Worm (Caenorhabditis elegans) whole organism, young adult: ENCODE data around the gene oac-40.

Experiments
- B0019.2 ChIP-seq: fragments of 200-800 bp; sonication (Bioruptor generic); conservative IDR thresholded peaks from 2 replicates; pipeline ENCODE4 v1.3.6; 2022; ENCODE audit warnings: missing genetic modification reagents, missing genetic modification characterization, missing compliant biosample characterization
- B0035.1 ChIP-seq: sonication (generic microtip); optimal IDR thresholded peaks from 2 replicates; lab custom pipeline; 2016; ENCODE audit warnings: missing genetic modification characterization, mild to moderate bottlenecking, missing compliant biosample characterization, missing genotype, missing genetic modification reagents
- F10E7.11 ChIP-seq: sonication (generic microtip); optimal IDR thresholded peaks from 2 replicates; lab custom pipeline; 2017; ENCODE audit warnings: mild to moderate bottlenecking, missing genetic modification characterization, moderate library complexity, missing compliant biosample characterization
- F39B2.1 ChIP-seq: fragments of 200-800 bp; sonication (Bioruptor generic); IDR thresholded peaks from 2 replicates; pipeline ENCODE4 v1.3.6; 2022; ENCODE audit warnings: missing genetic modification reagents, missing genetic modification characterization, missing compliant biosample characterization
- F49E8.2 ChIP-seq: sonication (generic microtip); optimal IDR thresholded peaks from 3 replicates; lab custom pipeline; 2017; ENCODE audit warnings: missing genetic modification characterization, mild to moderate bottlenecking, missing compliant biosample characterization, antibody characterized with exemption, moderate library complexity; ENCODE audit not compliant: insufficient read depth
- F52B5.7 ChIP-seq: sonication (generic microtip); optimal IDR thresholded peaks from 2 replicates; lab custom pipeline; 2016; ENCODE audit warnings: mild to moderate bottlenecking, missing genetic modification characterization, missing compliant biosample characterization
- F57A8.1 ChIP-seq: fragments of 200-800 bp; sonication (Bioruptor generic); optimal IDR thresholded peaks from 2 replicates; lab custom pipeline; 2018; ENCODE audit warnings: mild to moderate bottlenecking, missing genetic modification characterization, moderate library complexity, missing compliant biosample characterization
- Y56A3A.18 ChIP-seq: fragments of 200-800 bp; sonication (Bioruptor generic); IDR thresholded peaks from 2 replicates; pipeline ENCODE4 v1.3.6; 2022; ENCODE audit warnings: missing genetic modification reagents, missing genetic modification characterization, missing compliant biosample characterization
- aptf-2 ChIP-seq: fragments of 200-800 bp; sonication (Bioruptor generic); conservative IDR thresholded peaks from 2 replicates; pipeline ENCODE4 v1.3.6; 2022; ENCODE audit warnings: missing genetic modification reagents, missing genetic modification characterization, missing compliant biosample characterization
- atf-7 ChIP-seq: sonication (generic microtip); optimal IDR thresholded peaks from 2 replicates; lab custom pipeline; 2017; ENCODE audit warnings: mild to moderate bottlenecking, missing genetic modification characterization, missing compliant biosample characterization
- attf-5 ChIP-seq: fragments of 200-800 bp; sonication (Bioruptor generic); optimal IDR thresholded peaks from 2 replicates; lab custom pipeline; 2018; ENCODE audit warnings: mild to moderate bottlenecking, missing genetic modification characterization, missing compliant biosample characterization
- bed-1 ChIP-seq: fragments of 200-800 bp; sonication (Bioruptor generic); IDR thresholded peaks from 2 replicates; pipeline ENCODE4 v1.3.6; 2022; ENCODE audit warnings: missing genetic modification reagents, missing genetic modification characterization, missing compliant biosample characterization
- bed-2 ChIP-seq: fragments of 200-800 bp; sonication (Bioruptor generic); IDR thresholded peaks from 2 replicates; pipeline ENCODE4 v1.3.6; 2022; ENCODE audit warnings: missing genetic modification reagents, missing genetic modification characterization, missing compliant biosample characterization
- cebp-2 ChIP-seq: fragments of 200-800 bp; sonication (Bioruptor generic); IDR thresholded peaks from 2 replicates; pipeline ENCODE4 v1.3.6; 2022; ENCODE audit warnings: missing genetic modification characterization, missing compliant biosample characterization
- ceh-27 ChIP-seq: fragments of 200-800 bp; sonication (Bioruptor generic); optimal IDR thresholded peaks from 2 replicates; lab custom pipeline; 2018; ENCODE audit warnings: mild to moderate bottlenecking, missing genetic modification characterization, moderate library complexity, missing compliant biosample characterization
- chd-7 ChIP-seq: sonication (generic microtip); optimal IDR thresholded peaks from 2 replicates; lab custom pipeline; 2016; ENCODE audit warnings: mild to moderate bottlenecking, missing genetic modification characterization, moderate library complexity, missing compliant biosample characterization
- die-1 ChIP-seq: sonication (generic microtip); optimal IDR thresholded peaks from 2 replicates; lab custom pipeline; 2016; ENCODE audit warnings: missing genotype, mild to moderate bottlenecking, missing genetic modification characterization, missing compliant biosample characterization
- dpff-1 ChIP-seq: sonication (generic microtip); optimal IDR thresholded peaks from 2 replicates; lab custom pipeline; 2017; ENCODE audit warnings: mild to moderate bottlenecking, missing genetic modification characterization, missing compliant biosample characterization
- dpl-1 ChIP-seq: fragments of 150-350 bp; optimal IDR thresholded peaks from 2 replicates; lab custom pipeline; 2014; ENCODE audit warnings: missing biosample characterization, missing genetic modification reagents, missing genetic modification characterization
- ekl-4 ChIP-seq: fragments of 200-800 bp; sonication (Bioruptor generic); IDR thresholded peaks from 2 replicates; pipeline ENCODE4 v1.3.6; 2022; ENCODE audit warnings: missing genetic modification reagents, missing genetic modification characterization, missing compliant biosample characterization
- fkh-3 ChIP-seq: sonication (generic microtip); optimal IDR thresholded peaks from 2 replicates; lab custom pipeline; 2016; ENCODE audit warnings: mild to moderate bottlenecking, missing genetic modification characterization, missing compliant biosample characterization
- hlh-12 ChIP-seq: sonication (generic microtip); optimal IDR thresholded peaks from 2 replicates; lab custom pipeline; 2016; ENCODE audit warnings: missing genetic modification characterization, missing compliant biosample characterization
- hlh-26 ChIP-seq: fragments of 200-800 bp; sonication (Bioruptor generic); conservative IDR thresholded peaks from 2 replicates; pipeline ENCODE4 v1.3.6; 2022; ENCODE audit warnings: missing genetic modification reagents, missing genetic modification characterization, missing compliant biosample characterization
- hrde-1 ChIP-seq: sonication (generic microtip); optimal IDR thresholded peaks from 2 replicates; lab custom pipeline; 2016; ENCODE audit warnings: missing genetic modification characterization, mild to moderate bottlenecking, missing compliant biosample characterization, moderate library complexity, missing genotype, missing genetic modification reagents, borderline replicate concordance
- lin-26 ChIP-seq: fragments of 200-800 bp; sonication (Bioruptor generic); IDR thresholded peaks from 2 replicates; pipeline ENCODE4 v1.3.6; 2022; ENCODE audit warnings: missing genetic modification reagents, missing genetic modification characterization, missing compliant biosample characterization
- madf-3 ChIP-seq: fragments of 200-800 bp; sonication (Bioruptor generic); IDR thresholded peaks from 2 replicates; pipeline ENCODE4 v1.3.6; 2022; ENCODE audit warnings: missing genetic modification reagents, missing genetic modification characterization, missing compliant biosample characterization
- nfyb-1 ChIP-seq: fragments of 200-800 bp; sonication (Bioruptor generic); IDR thresholded peaks from 2 replicates; pipeline ENCODE4 v1.3.6; 2022; ENCODE audit warnings: missing genetic modification reagents, missing genetic modification characterization, missing compliant biosample characterization
- nhr-27 ChIP-seq: fragments of 200-800 bp; sonication (Bioruptor generic); optimal IDR thresholded peaks from 2 replicates; lab custom pipeline; 2018; ENCODE audit warnings: mild to moderate bottlenecking, missing genetic modification characterization, moderate library complexity, missing compliant biosample characterization
- rcor-1 ChIP-seq: fragments of 200-800 bp; sonication (Bioruptor generic); IDR thresholded peaks from 2 replicates; pipeline ENCODE4 v1.3.6; 2022; ENCODE audit warnings: missing genetic modification reagents, missing genetic modification characterization, missing compliant biosample characterization
- rec-8 ChIP-seq, 2 experiments: sonication (generic microtip); optimal IDR thresholded peaks; 2 replicates each; lab custom pipeline; 2016; ENCODE audit warnings: mild to moderate bottlenecking in 2 of 2, missing genetic modification characterization in 2 of 2, missing genetic modification reagents in 2 of 2, missing genotype in 2 of 2, missing biosample characterization in 1 of 2, missing compliant biosample characterization in 1 of 2, moderate library complexity in 1 of 2
- sea-2 ChIP-seq: fragments of 200-800 bp; sonication (Bioruptor generic); IDR thresholded peaks from 2 replicates; pipeline ENCODE4 v1.3.6; 2022; ENCODE audit warnings: missing genetic modification characterization, missing compliant biosample characterization
- snpc-3.4 ChIP-seq: sonication (generic microtip); optimal IDR thresholded peaks from 2 replicates; lab custom pipeline; 2017; ENCODE audit warnings: missing genetic modification characterization, mild to moderate bottlenecking, missing compliant biosample characterization, antibody characterized with exemption, moderate library complexity, missing genotype, missing genetic modification reagents
- xnd-1 ChIP-seq: sonication (generic microtip); optimal IDR thresholded peaks from 2 replicates; lab custom pipeline; 2016; ENCODE audit warnings: missing genotype, missing genetic modification reagents, missing genetic modification characterization, missing compliant biosample characterization
- zfh-2 ChIP-seq: fragments of 200-800 bp; sonication (Bioruptor generic); conservative IDR thresholded peaks from 2 replicates; pipeline ENCODE4 v1.3.6; 2022; ENCODE audit warnings: missing genetic modification reagents, missing genetic modification characterization, missing compliant biosample characterization
- ztf-18 ChIP-seq: sonication (generic microtip); optimal IDR thresholded peaks from 2 replicates; lab custom pipeline; 2016; ENCODE audit warnings: missing genotype, mild to moderate bottlenecking, missing genetic modification characterization, missing compliant biosample characterization
- ztf-26 ChIP-seq: sonication (generic microtip); optimal IDR thresholded peaks from 2 replicates; lab custom pipeline; 2017; ENCODE audit warnings: missing genetic modification characterization, missing compliant biosample characterization
- ztf-28 ChIP-seq: fragments of 200-800 bp; sonication (Bioruptor generic); IDR thresholded peaks from 2 replicates; pipeline ENCODE4 v1.3.6; 2022; ENCODE audit warnings: missing genetic modification reagents, missing genetic modification characterization, missing compliant biosample characterization

oac-40 gene

DNA sequence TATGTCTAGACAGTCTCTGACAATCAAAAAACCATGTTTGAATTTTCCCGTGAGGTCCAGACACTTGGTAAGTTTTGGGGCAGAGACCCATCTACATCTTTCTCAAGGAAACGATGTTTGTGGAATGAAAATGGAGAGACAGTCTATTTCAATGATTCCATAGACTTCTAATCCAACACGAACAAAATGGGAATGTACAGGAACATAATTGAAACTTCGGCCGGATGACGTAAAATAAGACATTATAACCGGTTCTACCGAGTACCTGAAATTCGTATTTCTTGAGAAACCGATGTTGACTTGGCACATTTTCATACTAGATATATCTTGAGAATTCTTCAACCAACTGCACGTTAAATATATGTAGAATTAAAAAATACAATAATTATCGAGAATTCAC lies 28.5 kb upstream of the oac-40 start, which contains the start of gene str-87:
Gene str-87 (minus strand): TSS at position 101 of the 400 bp plus-strand sequence.
- TF ChIP-seq attf-5 (no peak), ekl-4 (GFP tag; lab: Robert Waterston, UW) (no peak), rec-8 (tag; optimal IDR thresholded peaks at IDR 0.05; lab: Kevin White, UChicago) (no peak), fkh-3 (tag; lab: Kevin White, UChicago) (no peak), cebp-2 (no peak), Y56A3A.18 (GFP tag; lab: Robert Waterston, UW) (no peak), rcor-1 (no peak), hlh-26 (GFP tag; lab: Robert Waterston, UW) (no peak), ztf-26 (tag; lab: Kevin White, UChicago) (no peak), F39B2.1 (no peak), ceh-27 (GFP tag; lab: Kevin White, UChicago) (no peak), hrde-1 (no peak)

DNA sequence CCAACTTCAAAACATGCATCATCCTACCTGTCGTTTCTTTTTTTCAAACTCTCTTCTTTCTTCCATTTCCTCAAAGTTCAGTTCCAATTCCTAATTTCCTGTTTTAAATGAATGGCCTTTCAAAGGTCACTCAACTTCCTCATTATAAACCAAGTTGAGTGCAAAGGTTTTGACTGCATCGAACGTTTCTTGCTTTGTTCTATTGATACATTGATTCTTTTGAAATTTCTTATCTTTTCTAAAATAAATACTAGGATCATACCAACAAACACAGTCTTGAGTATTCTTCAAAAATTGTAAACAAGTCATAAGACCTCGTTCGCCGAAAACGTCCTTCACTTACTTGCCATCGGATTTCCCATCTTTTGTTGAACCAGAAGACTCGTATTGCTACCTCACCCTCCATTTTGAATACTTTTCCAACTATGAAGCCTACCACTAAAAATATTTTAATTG lies 26.4 kb upstream of the oac-40 start, which contains the start of gene F59E11.7:
Gene F59E11.7 (plus strand): TSS at position 51 of the 456 bp plus-strand sequence.
- TF ChIP-seq bed-1, result no peak
- TF ChIP-seq hlh-12 (tag; lab: Kevin White, UChicago), result no peak
- TF ChIP-seq zfh-2 (GFP tag; lab: Robert Waterston, UW), result no peak
- no peak for TF ChIP-seq die-1 (tag; lab: Kevin White, UChicago)
- no peak for TF ChIP-seq chd-7 (tag; lab: Kevin White, UChicago)
- TF ChIP-seq B0019.2 (GFP tag; lab: Robert Waterston, UW), result no peak
- TF ChIP-seq nhr-27 (tag; lab: Kevin White, UChicago), result no peak
- no peak for TF ChIP-seq B0035.1 (tag; lab: Kevin White, UChicago)
- TF ChIP-seq bed-2 (GFP tag; lab: Robert Waterston, UW), result no peak
- TF ChIP-seq F52B5.7 (tag; lab: Kevin White, UChicago), result no peak
- TF ChIP-seq ztf-28 (GFP tag; lab: Robert Waterston, UW), result no peak
- TF ChIP-seq lin-26 (GFP tag; lab: Robert Waterston, UW), result no peak

DNA sequence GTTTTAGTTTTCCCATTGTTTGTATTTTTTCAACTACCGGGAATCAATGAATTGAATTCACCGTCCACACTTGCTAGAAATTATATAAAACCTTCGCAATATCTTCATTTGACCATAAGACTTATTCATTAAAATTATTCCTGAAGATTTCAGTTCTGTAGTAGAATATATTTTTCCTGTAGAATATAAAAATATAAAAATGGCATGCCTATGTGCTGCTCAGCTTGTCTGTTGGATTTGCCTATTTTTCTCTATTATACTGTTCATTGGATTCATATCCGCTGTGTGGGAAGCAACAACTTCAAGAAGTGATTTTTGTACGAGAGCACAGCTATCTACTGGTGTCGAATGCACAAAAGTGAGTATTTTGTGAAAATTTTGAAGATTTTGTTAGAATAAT lies 24.9 kb upstream of the oac-40 start, which contains the start of gene F59E11.6:
Gene F59E11.6 (plus strand): TSS at position 111 of the 400 bp plus-strand sequence.
- TF ChIP-seq madf-3 (GFP tag; lab: Robert Waterston, UW), result no peak
- TF ChIP-seq bed-1, result no peak
- no peak for TF ChIP-seq ztf-18 (tag; lab: Kevin White, UChicago)
- TF ChIP-seq chd-7 (tag; lab: Kevin White, UChicago), result no peak
- TF ChIP-seq F57A8.1, result no peak
- TF ChIP-seq attf-5, result no peak
- TF ChIP-seq snpc-3.4 (tag; lab: Kevin White, UChicago), result no peak
- no peak for TF ChIP-seq atf-7 (tag; lab: Kevin White, UChicago)
- TF ChIP-seq aptf-2, result no peak
- TF ChIP-seq sea-2 (GFP tag; lab: Robert Waterston, UW), result no peak
- no peak for TF ChIP-seq F10E7.11 (tag; lab: Kevin White, UChicago)
- no peak for TF ChIP-seq xnd-1 (tag; lab: Kevin White, UChicago)
- TF ChIP-seq F49E8.2 (tag; lab: Kevin White, UChicago), result no peak
- TF ChIP-seq nfyb-1 (GFP tag; lab: Robert Waterston, UW), result no peak
- TF ChIP-seq dpff-1 (tag; lab: Kevin White, UChicago), result no peak
- no peak for TF ChIP-seq dpl-1 (GFP tag; lab: Kevin White, UChicago)
- TF ChIP-seq, all 124 proteins: peak for 0
